Worm (Caenorhabditis elegans): ENCODE results near the gene srx-88.

Gene srx-88

ce11 chrV:11543564-11543963, 39.7 kb upstream of the srx-88 start, which contains the start of gene F38B7.2 (continued):
- no peak for TF ChIP-seq unc-130 (GFP tag; optimal IDR thresholded peaks at IDR 0.05)
- no peak for TF ChIP-seq nhr-102 (tag; optimal IDR thresholded peaks at IDR 0.05)

- TF ChIP-seq ZK546.5 (tag; optimal IDR thresholded peaks at IDR 0.05) = no peak
- no peak for TF ChIP-seq lin-29 (GFP tag; IDR thresholded peaks at IDR 0.05)
- peak; percentile 49 for TF ChIP-seq aha-1 (tag)
- no peak for TF ChIP-seq egl-27 (tag; optimal IDR thresholded peaks at IDR 0.05)
- TF ChIP-seq nhr-77 (tag; optimal IDR thresholded peaks at IDR 0.05) = no peak
These were observed 38.1 kb upstream of the srx-88 start, which contains the start of gene F38B7.10 for ce11 chrV:11545227-11545626. Gene F38B7.10 (plus strand): TSS chrV:11545527.

- TF ChIP-seq lin-39 (tag; optimal IDR thresholded peaks at IDR 0.05) (no peak), ceh-62 (tag; optimal IDR thresholded peaks at IDR 0.05) (no peak), ceh-82 (tag; optimal IDR thresholded peaks at IDR 0.05) (no peak), nhr-11 (tag; optimal IDR thresholded peaks at IDR 0.05) (no peak), Y48G9A.11 (GFP tag; IDR thresholded peaks at IDR 0.05) (no peak), daf-12 (tag; optimal IDR thresholded peaks at IDR 0.05) (no peak), dmd-6 (GFP tag; IDR thresholded peaks at IDR 0.05) (no peak), ama-1 (optimal IDR thresholded peaks at IDR 0.05) (no peak), daf-8 (GFP tag; IDR thresholded peaks at IDR 0.05) (no peak), daf-16 (GFP tag; optimal IDR thresholded peaks at IDR 0.05) (no peak), daf-16 (tag; optimal IDR thresholded peaks at IDR 0.05) (no peak), F49E8.2 (tag; optimal IDR thresholded peaks at IDR 0.05; ENCODE audit: borderline replicate concordance) (no peak), unc-39 (tag; optimal IDR thresholded peaks at IDR 0.05) (no peak), unc-62 (GFP tag; optimal IDR thresholded peaks at IDR 0.05 in 1 of 2) (no peak), unc-62 (tag; optimal IDR thresholded peaks at IDR 0.05) (no peak), nhr-76 (tag; optimal IDR thresholded peaks at IDR 0.05) (no peak), zfp-3 (GFP tag; conservative IDR thresholded peaks at IDR 0.05) (no peak), pqm-1 (tag; optimal IDR thresholded peaks at IDR 0.05) (no peak), php-3 (GFP tag; IDR thresholded peaks at IDR 0.05) (no peak), F44E2.7 (GFP tag; IDR thresholded peaks at IDR 0.05) (no peak), lin-15B (tag; optimal IDR thresholded peaks at IDR 0.05) (no peak), vab-7 (GFP tag; IDR thresholded peaks at IDR 0.05) (no peak)
These were observed 36.5 kb upstream of the srx-88 start, which contains the start of gene F38B7.11 for ce11 chrV:11546795-11547194. Gene F38B7.11 (plus strand): TSS chrV:11547095.

ce11 chrV:11548914-11549406, 34.4 kb upstream of the srx-88 start, which contains the start of the genes F38B7.17 and F38B7.3:
Gene F38B7.17 (minus strand): TSS chrV:11548964.
Gene F38B7.3 (plus strand): TSS chrV:11549107.
- TF ChIP-seq lim-7 (GFP tag; IDR thresholded peaks at IDR 0.05) (no peak), ama-1 (optimal IDR thresholded peaks at IDR 0.05) (peak; percentile 26), snpc-4 (tag; optimal IDR thresholded peaks at IDR 0.05) (no peak), php-3 (GFP tag; IDR thresholded peaks at IDR 0.05) (no peak), hlh-11 (tag; optimal IDR thresholded peaks at IDR 0.05) (peak; percentile 85), dve-1 (tag; optimal IDR thresholded peaks at IDR 0.05; ENCODE audit: insufficient read depth) (peak; percentile 83), zfp-3 (GFP tag; conservative IDR thresholded peaks at IDR 0.05) (no peak), snpc-1.2 (GFP tag; IDR thresholded peaks at IDR 0.05) (no peak), vab-7 (GFP tag; IDR thresholded peaks at IDR 0.05) (no peak), D1046.2 (GFP tag; IDR thresholded peaks at IDR 0.05) (no peak), lsy-2 (tag; optimal IDR thresholded peaks at IDR 0.05) (peak in 1 of 2 experiments; percentile 61), ztf-7 (tag; optimal IDR thresholded peaks at IDR 0.05) (peak; percentile 7), unc-130 (GFP tag; optimal IDR thresholded peaks at IDR 0.05) (no peak), attf-4 (tag; optimal IDR thresholded peaks at IDR 0.05) (no peak), tra-1 (GFP tag; IDR thresholded peaks at IDR 0.05) (no peak), pha-4 (GFP tag; IDR thresholded peaks at IDR 0.05) (no peak), pha-4 (tag; optimal IDR thresholded peaks at IDR 0.05) (no peak), lin-15B (tag; optimal IDR thresholded peaks at IDR 0.05) (no peak), lir-3 (tag; optimal IDR thresholded peaks at IDR 0.05) (no peak), ces-1 (GFP tag; optimal IDR thresholded peaks at IDR 0.05) (no peak), nhr-48 (tag; optimal IDR thresholded peaks at IDR 0.05) (peak; percentile 17), ZK337.2 (GFP tag; IDR thresholded peaks at IDR 0.05) (no peak), zip-11 (GFP tag; IDR thresholded peaks at IDR 0.05) (no peak), spr-3 (GFP tag; optimal IDR thresholded peaks at IDR 0.05) (no peak), daf-16 (GFP tag; optimal IDR thresholded peaks at IDR 0.05) (no peak), daf-16 (tag; optimal IDR thresholded peaks at IDR 0.05) (peak; percentile 85), cey-2 (tag; optimal IDR thresholded peaks at IDR 0.05; ENCODE audit: borderline replicate concordance, insufficient read depth) (no peak)
